Worm (Caenorhabditis elegans): ENCODE results near the gene ccdc-47.

ce11 chrIII:3957119-3957739, 40.5 kb downstream of the ccdc-47 start:
- TF ChIP-seq mdl-1 (tag; optimal IDR thresholded peaks at IDR 0.05): no peak
- no peak for TF ChIP-seq ama-1 (optimal IDR thresholded peaks at IDR 0.05)
- no peak for TF ChIP-seq alr-1 (tag; optimal IDR thresholded peaks at IDR 0.05)
- no peak for TF ChIP-seq fos-1 (tag; optimal IDR thresholded peaks at IDR 0.05)
- no peak for TF ChIP-seq ZK546.5 (tag; optimal IDR thresholded peaks at IDR 0.05)
- TF ChIP-seq blmp-1 (tag; optimal IDR thresholded peaks at IDR 0.05; ENCODE audit: insufficient read depth): no peak
- no peak for TF ChIP-seq elt-1 (tag; optimal IDR thresholded peaks at IDR 0.05)
- TF ChIP-seq ztf-11 (tag; optimal IDR thresholded peaks at IDR 0.05): no peak
